Fruit fly (Drosophila melanogaster) whole organism, wandering third instar larva: ENCODE results near the gene mil.

Experiments used
- Abd-B ChIP-seq: fragments of >200 bp; optimal IDR thresholded peaks from 2 replicates; lab custom pipeline; 2017; ENCODE audit warnings: missing biosample characterization, missing genetic modification characterization
- CG32264 ChIP-seq: fragments of 200-800 bp; sonication (Bioruptor generic); optimal IDR thresholded peaks from 2 replicates; lab custom pipeline; 2016; ENCODE audit warnings: missing biosample characterization, missing genetic modification characterization
- CG9705 ChIP-seq: fragments of 200-800 bp; sonication (Bioruptor generic); optimal IDR thresholded peaks from 2 replicates; lab custom pipeline; 2018; ENCODE audit warnings: missing biosample characterization, mild to moderate bottlenecking, missing genetic modification characterization
- CrebA ChIP-seq: fragments of 200-800 bp; sonication (Bioruptor generic); optimal IDR thresholded peaks from 2 replicates; lab custom pipeline; 2016; ENCODE audit warnings: missing biosample characterization, mild to moderate bottlenecking, missing genetic modification characterization, borderline replicate concordance
- Dfd ChIP-seq: fragments of >200 bp; optimal IDR thresholded peaks from 2 replicates; lab custom pipeline; 2017; ENCODE audit warnings: missing biosample characterization, missing genetic modification characterization
- Dif ChIP-seq: fragments of 200-275, 200-300 bp; sonication (Bioruptor generic); optimal IDR thresholded peaks from 2 replicates; lab custom pipeline; 2018; ENCODE audit warnings: missing biosample characterization, missing genetic modification characterization; ENCODE audit not compliant: partially characterized antibody
- GATAd ChIP-seq: sonication (Bioruptor generic); optimal IDR thresholded peaks from 2 replicates; lab custom pipeline; 2016; ENCODE audit warnings: missing biosample characterization, missing genetic modification characterization
- HLH106 ChIP-seq: fragments of 200-800 bp; optimal IDR thresholded peaks from 3 replicates; lab custom pipeline; 2019; ENCODE audit warnings: missing biosample characterization, mild to moderate bottlenecking, missing genetic modification characterization, moderate library complexity
- Hnf4 ChIP-seq: fragments of 200-800 bp; sonication (Bioruptor generic); optimal IDR thresholded peaks from 2 replicates; lab custom pipeline; 2016; ENCODE audit warnings: missing biosample characterization, mild to moderate bottlenecking, missing genetic modification characterization
- Hr78 ChIP-seq: fragments of >200 bp; optimal IDR thresholded peaks from 2 replicates; lab custom pipeline; 2017; ENCODE audit warnings: missing biosample characterization, missing genetic modification characterization
- Hr83 ChIP-seq: fragments of 200-300 bp; sonication (Bioruptor generic); optimal IDR thresholded peaks from 2 replicates; lab custom pipeline; 2016; ENCODE audit warnings: missing biosample characterization, mild to moderate bottlenecking, missing genetic modification characterization, moderate library complexity; ENCODE audit not compliant: poor library complexity, severe bottlenecking
- Jra ChIP-seq: sonication (Bioruptor generic); optimal IDR thresholded peaks from 2 replicates; lab custom pipeline; 2016; ENCODE audit warnings: missing biosample characterization, missing genetic modification characterization
- Mio ChIP-seq: sonication (Bioruptor generic); optimal IDR thresholded peaks from 2 replicates; lab custom pipeline; 2016; ENCODE audit warnings: missing biosample characterization, missing genetic modification characterization
- Myc ChIP-seq: fragments of >200 bp; optimal IDR thresholded peaks from 2 replicates; lab custom pipeline; 2017
- N ChIP-seq: fragments of >200 bp; optimal IDR thresholded peaks from 2 replicates; lab custom pipeline; 2018; ENCODE audit warnings: missing biosample characterization, missing external identifiers, missing genetic modification characterization
- OdsH ChIP-seq: fragments of 200-800 bp; sonication (Bioruptor generic); optimal IDR thresholded peaks from 2 replicates; lab custom pipeline; 2016; ENCODE audit warnings: missing biosample characterization, mild to moderate bottlenecking, missing genetic modification characterization
- Rel ChIP-seq, 2 experiments: fragments of 200-800 bp; sonication (Bioruptor generic) in 1 of 2; optimal IDR thresholded peaks; 2 replicates in 1 of 2; 3 replicates in 1 of 2; lab custom pipeline; 2016 to 2019; ENCODE audit warnings: mild to moderate bottlenecking in 2 of 2, missing biosample characterization in 2 of 2, missing genetic modification characterization in 2 of 2, moderate library complexity in 1 of 2
- Sp1 ChIP-seq: fragments of 200-800 bp; sonication (Bioruptor generic); optimal IDR thresholded peaks from 3 replicates; lab custom pipeline; 2019; ENCODE audit warnings: missing biosample characterization, mild to moderate bottlenecking, missing genetic modification characterization, moderate library complexity
- Vsx2 ChIP-seq: fragments of 200-300, 225-300 bp; sonication (Bioruptor generic); optimal IDR thresholded peaks from 2 replicates; lab custom pipeline; 2018; ENCODE audit warnings: missing biosample characterization, missing genetic modification characterization; ENCODE audit not compliant: partially characterized antibody
- br ChIP-seq: fragments of 200-800 bp; sonication (Bioruptor generic); optimal IDR thresholded peaks from 2 replicates; lab custom pipeline; 2016; ENCODE audit warnings: missing biosample characterization, missing genetic modification characterization
- brk ChIP-seq: fragments of 200-800 bp; sonication (Bioruptor generic); optimal IDR thresholded peaks from 2 replicates; lab custom pipeline; 2016; ENCODE audit warnings: missing biosample characterization, mild to moderate bottlenecking, missing genetic modification characterization
- dl ChIP-seq, 2 experiments: fragments of 175-275, 200-275 bp in 1 of 2; fragments of 200-275 bp in 1 of 2; sonication (Bioruptor generic); optimal IDR thresholded peaks; lab custom pipeline; 2018; ENCODE audit warnings: mild to moderate bottlenecking in 2 of 2, missing biosample characterization in 2 of 2, missing genetic modification characterization in 2 of 2, moderate library complexity in 2 of 2; ENCODE audit not compliant: partially characterized antibody in 2 of 2, insufficient read depth in 1 of 2
- dmrt93B ChIP-seq: fragments of 200-800 bp; sonication (Bioruptor generic); optimal IDR thresholded peaks from 2 replicates; lab custom pipeline; 2018; ENCODE audit warnings: missing biosample characterization, mild to moderate bottlenecking, missing genetic modification characterization
- dsf ChIP-seq: sonication (Bioruptor generic); optimal IDR thresholded peaks from 2 replicates; lab custom pipeline; 2016; ENCODE audit warnings: missing biosample characterization, missing genetic modification characterization, borderline replicate concordance
- ey ChIP-seq: fragments of 200-800 bp; sonication (Bioruptor generic); optimal IDR thresholded peaks from 2 replicates; lab custom pipeline; 2016; ENCODE audit warnings: missing biosample characterization, missing genetic modification characterization
- foxo ChIP-seq, 2 experiments: fragments of 200-800 bp; sonication (Bioruptor generic); optimal IDR thresholded peaks; 2 replicates in 1 of 2; 3 replicates in 1 of 2; lab custom pipeline; 2016 to 2017; ENCODE audit warnings: missing biosample characterization in 2 of 2, missing genetic modification characterization in 2 of 2
- fru ChIP-seq: fragments of 200-800 bp; sonication (Bioruptor generic); optimal IDR thresholded peaks from 3 replicates; lab custom pipeline; 2016; ENCODE audit warnings: missing biosample characterization, mild to moderate bottlenecking, missing genetic modification characterization
- h ChIP-seq: fragments of 200-800 bp; sonication (Bioruptor generic); optimal IDR thresholded peaks from 3 replicates; lab custom pipeline; 2016; ENCODE audit warnings: missing biosample characterization, mild to moderate bottlenecking, missing genetic modification characterization
- jim ChIP-seq: fragments of 175-275, 200-325 bp; sonication (Bioruptor generic); optimal IDR thresholded peaks from 2 replicates; lab custom pipeline; 2016; ENCODE audit warnings: missing biosample characterization, mild to moderate bottlenecking, missing genetic modification characterization
- lola ChIP-seq: fragments of >200 bp; optimal IDR thresholded peaks from 2 replicates; lab custom pipeline; 2017; ENCODE audit warnings: missing biosample characterization, missing genetic modification characterization
- pan ChIP-seq: fragments of >200 bp; optimal IDR thresholded peaks from 2 replicates; lab custom pipeline; 2017
- psq ChIP-seq: fragments of 200-800 bp; sonication (Bioruptor generic); optimal IDR thresholded peaks from 3 replicates; lab custom pipeline; 2017; ENCODE audit warnings: missing biosample characterization, mild to moderate bottlenecking, missing genetic modification characterization, moderate library complexity
- rgr ChIP-seq: fragments of 200-800 bp; sonication (Bioruptor generic); optimal IDR thresholded peaks from 3 replicates; lab custom pipeline; 2016; ENCODE audit warnings: missing biosample characterization, mild to moderate bottlenecking, missing genetic modification characterization
- sage ChIP-seq: fragments of 200-800 bp; sonication (Bioruptor generic); optimal IDR thresholded peaks from 2 replicates; lab custom pipeline; 2016; ENCODE audit warnings: missing biosample characterization, mild to moderate bottlenecking, missing genetic modification characterization
- sv ChIP-seq: fragments of 200-800 bp; sonication (Bioruptor generic); optimal IDR thresholded peaks from 3 replicates; lab custom pipeline; 2016; ENCODE audit warnings: missing biosample characterization, missing genetic modification characterization
- tai ChIP-seq: sonication (Bioruptor generic); optimal IDR thresholded peaks from 2 replicates; lab custom pipeline; 2016; ENCODE audit warnings: missing biosample characterization, missing genetic modification characterization
- usp ChIP-seq: fragments of >200 bp; optimal IDR thresholded peaks from 2 replicates; lab custom pipeline; 2017; ENCODE audit warnings: missing biosample characterization, missing genetic modification characterization
- woc ChIP-seq: sonication (Bioruptor generic); optimal IDR thresholded peaks from 2 replicates; lab custom pipeline; 2016; ENCODE audit warnings: missing biosample characterization, mild to moderate bottlenecking, missing genetic modification characterization

mil gene

DNA sequence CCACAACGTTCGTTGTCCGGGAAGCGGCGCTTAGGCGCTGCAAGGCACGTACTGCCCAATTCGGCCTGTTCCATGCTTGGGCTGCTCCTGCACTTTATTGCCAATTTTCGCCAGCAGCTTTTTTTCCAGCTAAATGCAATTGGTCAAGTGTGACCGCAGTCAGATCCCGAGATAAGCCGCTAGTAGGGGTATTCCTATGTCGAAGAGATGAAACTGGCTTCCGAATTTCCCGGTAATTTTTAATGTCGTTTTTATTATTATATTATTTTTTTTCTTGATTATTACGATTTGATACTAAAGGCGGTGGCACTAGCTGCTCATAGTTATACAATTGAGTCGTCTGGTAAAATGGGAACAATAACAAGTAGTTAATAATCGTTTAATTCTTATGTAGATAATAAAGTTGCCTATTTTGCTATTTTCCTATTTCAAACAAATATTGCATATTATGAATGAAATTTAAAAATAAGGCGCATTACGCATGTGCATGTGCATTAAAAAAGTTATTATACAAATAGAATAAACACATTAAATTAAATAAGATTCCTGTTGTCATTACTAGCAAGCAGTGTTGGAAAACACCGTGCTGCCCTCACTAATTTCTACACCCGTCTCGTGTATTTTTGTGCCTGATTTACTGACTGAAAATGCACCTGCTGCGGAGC, 4.2 kb downstream of the mil start, which contains the start of the genes CG5003 and mRpS22:
Gene CG5003, minus strand, starts transcription at position 162 of the 665 bp plus-strand sequence.
Gene mRpS22, plus strand, starts transcription at position 554 of the 665 bp plus-strand sequence.
- TF ChIP-seq Sp1 (GFP tag; lab: Kevin White, UChicago) (peak; percentile 61), N (GFP tag; lab: Kevin White, UChicago) (no peak), OdsH (peak; percentile 53), brk (GFP tag; lab: Kevin White, UChicago) (no peak), psq (peak; percentile 51), Jra (GFP tag; lab: Kevin White, UChicago) (no peak), dmrt93B (GFP tag; lab: Kevin White, UChicago) (peak; percentile 57), rgr (peak; percentile 58), dsf (GFP tag; lab: Kevin White, UChicago) (no peak), CrebA (no peak), usp (no peak), dl (GFP tag; optimal IDR thresholded peaks at IDR 0.05; lab: Kevin White, UChicago; ENCODE audit: insufficient read depth in 1 of 2, partially characterized antibody in 2 of 2) (no peak), Abd-B (GFP tag; lab: Kevin White, UChicago) (no peak), sage (GFP tag; lab: Kevin White, UChicago) (peak; percentile 33), Myc (lab: Kevin White, UChicago) (peak; percentile 38), br (no peak), CG32264 (GFP tag; lab: Kevin White, UChicago) (no peak), Vsx2 (GFP tag; lab: Kevin White, UChicago) (no peak), Hr83 (GFP tag; lab: Kevin White, UChicago) (peak; percentile 29), Rel (GFP tag; optimal IDR thresholded peaks at IDR 0.05; lab: Kevin White, UChicago) (no peak), Rel (tag; optimal IDR thresholded peaks at IDR 0.05; lab: Kevin White, UChicago) (no peak), Hr78 (GFP tag; lab: Kevin White, UChicago) (no peak), woc (GFP tag; lab: Kevin White, UChicago) (peak; percentile 43), foxo (GFP tag; optimal IDR thresholded peaks at IDR 0.05; lab: Kevin White, UChicago) (peak in 1 of 2 experiments; percentile 77), lola (GFP tag; lab: Kevin White, UChicago) (no peak), ey (GFP tag; lab: Kevin White, UChicago) (no peak), HLH106 (tag; lab: Kevin White, UChicago) (peak; percentile 75), fru (GFP tag; lab: Kevin White, UChicago) (peak; percentile 44), Dif (GFP tag; lab: Kevin White, UChicago) (no peak), GATAd (GFP tag; lab: Kevin White, UChicago) (no peak), tai (GFP tag; lab: Kevin White, UChicago) (no peak), pan (no peak), Hnf4 (GFP tag; lab: Kevin White, UChicago) (no peak), jim (GFP tag; lab: Kevin White, UChicago) (no peak), h (GFP tag; lab: Kevin White, UChicago) (peak; percentile 64), Dfd (no peak), CG9705 (GFP tag; lab: Kevin White, UChicago) (no peak), sv (GFP tag; lab: Kevin White, UChicago) (no peak), Mio (GFP tag; lab: Kevin White, UChicago) (no peak)

DNA sequence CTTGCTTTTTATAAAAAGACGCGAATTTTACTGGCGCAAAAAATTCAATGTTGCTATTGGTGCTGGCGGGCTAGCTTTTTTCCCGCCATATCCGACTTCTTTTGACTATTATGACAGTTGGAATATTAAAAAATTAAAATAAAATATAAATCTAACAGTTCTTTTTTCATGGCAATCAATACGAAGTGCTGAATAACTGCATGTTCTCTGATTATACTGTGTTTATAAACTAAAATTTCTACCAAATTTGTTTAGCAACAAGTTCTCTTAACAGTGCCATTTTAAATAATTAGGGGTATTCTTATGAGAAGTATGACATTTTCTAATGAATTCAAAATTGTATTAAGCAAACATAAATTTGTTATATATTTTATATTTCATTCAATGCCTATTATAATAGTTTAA, 7.1 kb downstream of the mil start, which contains the start of gene Boh1:
Gene Boh1, minus strand, starts transcription at position 76 of the 405 bp plus-strand sequence.
- TF ChIP-seq br: no peak
- TF ChIP-seq Sp1 (GFP tag; lab: Kevin White, UChicago): peak; percentile 41
- no peak for TF ChIP-seq Rel (GFP tag; optimal IDR thresholded peaks at IDR 0.05; lab: Kevin White, UChicago)
- TF ChIP-seq Rel (tag; optimal IDR thresholded peaks at IDR 0.05; lab: Kevin White, UChicago): no peak
- TF ChIP-seq Myc (lab: Kevin White, UChicago): peak; percentile 92
- TF ChIP-seq h (GFP tag; lab: Kevin White, UChicago): peak; percentile 27
- no peak for TF ChIP-seq Dfd
- TF ChIP-seq psq: peak; percentile 14
- TF ChIP-seq Hnf4 (GFP tag; lab: Kevin White, UChicago): no peak
- TF ChIP-seq pan: no peak
- peak in 1 of 2 experiments; percentile 9 for TF ChIP-seq foxo (GFP tag; optimal IDR thresholded peaks at IDR 0.05; lab: Kevin White, UChicago)
- TF ChIP-seq HLH106 (tag; lab: Kevin White, UChicago): peak; percentile 45
- TF ChIP-seq OdsH: peak; percentile 28
- TF ChIP-seq woc (GFP tag; lab: Kevin White, UChicago): peak; percentile 54
- peak; percentile 53 for TF ChIP-seq rgr
- no peak for TF ChIP-seq sage (GFP tag; lab: Kevin White, UChicago)
- TF ChIP-seq, all 38 proteins: peak for 9
